Fruit fly (Drosophila melanogaster) whole organism, embryonic: ENCODE measurements around the gene CG9270.

Experiments
- Abd-B ChIP-seq: fragments of 200-800 bp; sonication (Bioruptor generic); optimal IDR thresholded peaks from 2 replicates; lab custom pipeline; 2018; ENCODE audit warnings: missing biosample characterization, mild to moderate bottlenecking, missing genetic modification characterization, moderate library complexity
- Atf3 ChIP-seq: fragments of 200-800 bp; sonication (Bioruptor generic); optimal IDR thresholded peaks from 3 replicates; lab custom pipeline; 2016; ENCODE audit warnings: missing biosample characterization, missing genetic modification characterization
- Awh ChIP-seq: fragments of 200-800 bp; sonication (Bioruptor generic); IDR thresholded peaks from 2 replicates; pipeline ENCODE4, ENCODE4 v1.3.6; 2022; ENCODE audit warnings: missing biosample characterization, missing genetic modification characterization
- B-H1 ChIP-seq: fragments of 200-800 bp; sonication (Bioruptor generic); IDR thresholded peaks from 3 replicates; pipeline ENCODE4 v1.3.6; 2022; ENCODE audit warnings: missing biosample characterization, missing genetic modification characterization
- Bteb2 ChIP-seq: fragments of 200-800 bp; sonication (Bioruptor generic); optimal IDR thresholded peaks from 2 replicates; lab custom pipeline; 2016; ENCODE audit warnings: missing biosample characterization, missing genetic modification characterization
- CG10147 ChIP-seq: fragments of 200-800 bp; sonication (Bioruptor generic); optimal IDR thresholded peaks from 2 replicates; lab custom pipeline; 2019; ENCODE audit warnings: missing biosample characterization, mild to moderate bottlenecking, missing genetic modification characterization, moderate library complexity
- CG10274 ChIP-seq: fragments of 200-800 bp; sonication (Bioruptor generic); optimal IDR thresholded peaks from 3 replicates; lab custom pipeline; 2017; ENCODE audit warnings: missing biosample characterization, mild to moderate bottlenecking, missing genetic modification characterization
- CG12942 ChIP-seq: fragments of 200-800 bp; sonication (Bioruptor generic); optimal IDR thresholded peaks from 3 replicates; lab custom pipeline; 2016; ENCODE audit warnings: missing biosample characterization, missing genetic modification characterization
- CG13287 ChIP-seq: fragments of 200-800 bp; sonication (Bioruptor generic); IDR thresholded peaks from 2 replicates; pipeline ENCODE4 v1.3.6; 2022; ENCODE audit warnings: missing biosample characterization, missing genetic modification characterization; ENCODE audit not compliant: partially characterized antibody
- CG13424 ChIP-seq: fragments of 200-800 bp; sonication (Bioruptor generic); optimal IDR thresholded peaks from 2 replicates; lab custom pipeline; 2019; ENCODE audit warnings: missing biosample characterization, mild to moderate bottlenecking, missing genetic modification characterization, moderate library complexity
- CG17186 ChIP-seq: fragments of 200-800 bp; sonication (Bioruptor generic); optimal IDR thresholded peaks from 3 replicates; lab custom pipeline; 2017; ENCODE audit warnings: missing biosample characterization, missing genetic modification reagents, missing genetic modification characterization
- CG17385 ChIP-seq: fragments of 200-800 bp; sonication (Bioruptor generic); optimal IDR thresholded peaks from 3 replicates; lab custom pipeline; 2018; ENCODE audit warnings: missing biosample characterization, mild to moderate bottlenecking, missing genetic modification characterization
- CG17612 ChIP-seq: fragments of 200-800 bp; sonication (Bioruptor generic); IDR thresholded peaks from 2 replicates; pipeline ENCODE4 v1.3.6; 2022; ENCODE audit warnings: missing biosample characterization, missing genetic modification characterization
- CG18599 ChIP-seq: fragments of 200-800 bp; sonication (Bioruptor generic); optimal IDR thresholded peaks from 3 replicates; lab custom pipeline; 2017; ENCODE audit warnings: missing biosample characterization, missing genetic modification characterization, mild to moderate bottlenecking, moderate library complexity, missing genetic modification reagents
- CG18619 ChIP-seq: fragments of 200-800 bp; sonication (Bioruptor generic); optimal IDR thresholded peaks from 3 replicates; lab custom pipeline; 2017; ENCODE audit warnings: missing biosample characterization, mild to moderate bottlenecking, missing genetic modification characterization
- CG31224 ChIP-seq: fragments of 200-800 bp; sonication (Bioruptor generic); IDR thresholded peaks from 2 replicates; pipeline ENCODE4 v1.3.6; 2022; ENCODE audit warnings: missing biosample characterization, missing genetic modification characterization
- CG34422 ChIP-seq: fragments of 200-800 bp; sonication (Bioruptor generic); IDR thresholded peaks from 3 replicates; pipeline ENCODE4 v1.3.6; 2022; ENCODE audit warnings: missing biosample characterization, missing genetic modification characterization
- CG3847 ChIP-seq: fragments of 200-800 bp; sonication (Bioruptor generic); IDR thresholded peaks from 2 replicates; pipeline ENCODE4 v1.3.6; 2022; ENCODE audit warnings: missing biosample characterization, missing genetic modification characterization
- CG4617 ChIP-seq: fragments of 200-800 bp; sonication (Bioruptor generic); optimal IDR thresholded peaks from 3 replicates; lab custom pipeline; 2016; ENCODE audit warnings: missing biosample characterization, missing genetic modification characterization, borderline replicate concordance
- CG7372 ChIP-seq: fragments of 200-800 bp; sonication (Bioruptor generic); IDR thresholded peaks from 2 replicates; pipeline ENCODE4 v1.3.6; 2022; ENCODE audit warnings: missing biosample characterization, missing genetic modification characterization
- CG7745 ChIP-seq: fragments of 200-800 bp; sonication (Bioruptor generic); optimal IDR thresholded peaks from 2 replicates; lab custom pipeline; 2018; ENCODE audit warnings: missing biosample characterization, mild to moderate bottlenecking, missing genetic modification characterization, moderate library complexity
- Camta ChIP-seq: fragments of 200-800 bp; sonication (Bioruptor generic); optimal IDR thresholded peaks from 2 replicates; lab custom pipeline; 2016; ENCODE audit warnings: missing biosample characterization, missing genetic modification characterization
- CrebB ChIP-seq: fragments of 200-800 bp; sonication (Bioruptor generic); optimal IDR thresholded peaks from 3 replicates; lab custom pipeline; 2018; ENCODE audit warnings: missing biosample characterization, mild to moderate bottlenecking, missing genetic modification characterization
- Deaf1 ChIP-seq: fragments of 200-800 bp; optimal IDR thresholded peaks from 3 replicates; lab custom pipeline; 2019; ENCODE audit warnings: missing biosample characterization, mild to moderate bottlenecking, missing genetic modification characterization, moderate library complexity
- HHEX ChIP-seq: fragments of 200-800 bp; sonication (Bioruptor generic); optimal IDR thresholded peaks from 3 replicates; lab custom pipeline; 2017; ENCODE audit warnings: missing biosample characterization, mild to moderate bottlenecking, missing genetic modification characterization, missing genetic modification reagents
- HLH54F ChIP-seq: fragments of 200-800 bp; sonication (Bioruptor generic); optimal IDR thresholded peaks from 3 replicates; lab custom pipeline; 2016; ENCODE audit warnings: missing biosample characterization, missing genetic modification characterization
- Hsf ChIP-seq: fragments of 200-800 bp; sonication (Bioruptor generic); optimal IDR thresholded peaks from 3 replicates; lab custom pipeline; 2016; ENCODE audit warnings: missing biosample characterization, missing genetic modification characterization
- Nf-YC ChIP-seq: fragments of 200-800 bp; optimal IDR thresholded peaks from 3 replicates; lab custom pipeline; 2019; ENCODE audit warnings: missing biosample characterization, mild to moderate bottlenecking, missing genetic modification characterization, moderate library complexity
- Pdp1 ChIP-seq, 2 experiments: fragments of 200-800 bp; sonication (Bioruptor generic); optimal IDR thresholded peaks; 3 replicates each; lab custom pipeline; 2016; ENCODE audit warnings: missing biosample characterization in 2 of 2, missing genetic modification characterization in 2 of 2, mild to moderate bottlenecking in 1 of 2, moderate library complexity in 1 of 2
- Rx ChIP-seq: fragments of 200-800 bp; sonication (Bioruptor generic); IDR thresholded peaks from 2 replicates; pipeline ENCODE4 v1.3.6; 2022; ENCODE audit warnings: missing biosample characterization, missing genetic modification characterization
- Xbp1 ChIP-seq: fragments of 200-800 bp; sonication (Bioruptor generic); optimal IDR thresholded peaks from 3 replicates; lab custom pipeline; 2016; ENCODE audit warnings: missing biosample characterization, mild to moderate bottlenecking, missing genetic modification characterization
- ato ChIP-seq: fragments of 200-800 bp; sonication (Bioruptor generic); IDR thresholded peaks from 2 replicates; pipeline ENCODE4 v1.3.6; 2022; ENCODE audit warnings: missing biosample characterization, missing genetic modification characterization; ENCODE audit not compliant: partially characterized antibody
- bigmax ChIP-seq: fragments of 200-800 bp; sonication (Bioruptor generic); optimal IDR thresholded peaks from 2 replicates; lab custom pipeline; 2018; ENCODE audit warnings: missing biosample characterization, mild to moderate bottlenecking, missing genetic modification characterization
- cg ChIP-seq: fragments of 200-800 bp; sonication (Bioruptor generic); optimal IDR thresholded peaks from 3 replicates; lab custom pipeline; 2019; ENCODE audit warnings: missing biosample characterization, mild to moderate bottlenecking, missing genetic modification characterization, moderate library complexity
- disco-r ChIP-seq: fragments of 200-800 bp; sonication (Bioruptor generic); optimal IDR thresholded peaks from 2 replicates; lab custom pipeline; 2016; ENCODE audit warnings: missing biosample characterization, missing genetic modification characterization
- ewg ChIP-seq: fragments of 200-800 bp; sonication (Bioruptor generic); optimal IDR thresholded peaks from 3 replicates; lab custom pipeline; 2017; ENCODE audit warnings: mild to moderate bottlenecking, missing biosample characterization, missing genetic modification reagents, missing genetic modification characterization
- exex ChIP-seq: fragments of 200-800 bp; sonication (Bioruptor generic); optimal IDR thresholded peaks from 4 replicates; lab custom pipeline; 2018; ENCODE audit warnings: missing biosample characterization, mild to moderate bottlenecking, missing genetic modification characterization, moderate library complexity
- maf-S ChIP-seq: fragments of 200-800 bp; sonication (Bioruptor generic); optimal IDR thresholded peaks from 2 replicates; lab custom pipeline; 2016; ENCODE audit warnings: missing biosample characterization, missing genetic modification characterization
- mam ChIP-seq: fragments of 200-800 bp; sonication (Bioruptor generic); optimal IDR thresholded peaks from 3 replicates; lab custom pipeline; 2016; ENCODE audit warnings: missing biosample characterization, missing genetic modification characterization
- nerfin-1 ChIP-seq: fragments of 200-800 bp; sonication (Bioruptor generic); optimal IDR thresholded peaks from 3 replicates; lab custom pipeline; 2019; ENCODE audit warnings: missing biosample characterization, mild to moderate bottlenecking, missing genetic modification characterization, moderate library complexity
- nmo ChIP-seq: fragments of 200-800 bp; sonication (Bioruptor generic); optimal IDR thresholded peaks from 2 replicates; lab custom pipeline; 2018; ENCODE audit warnings: missing biosample characterization, mild to moderate bottlenecking, missing genetic modification characterization, moderate library complexity
- pho ChIP-seq: fragments of 200-800 bp; sonication (Bioruptor generic); optimal IDR thresholded peaks from 2 replicates; lab custom pipeline; 2016; ENCODE audit warnings: missing biosample characterization, missing genetic modification characterization
- phol ChIP-seq: fragments of 200-800 bp; sonication (Bioruptor generic); optimal IDR thresholded peaks from 3 replicates; lab custom pipeline; 2018; ENCODE audit warnings: missing biosample characterization, mild to moderate bottlenecking, missing genetic modification characterization, moderate library complexity
- sd ChIP-seq: fragments of 200-800 bp; sonication (Bioruptor generic); optimal IDR thresholded peaks from 3 replicates; lab custom pipeline; 2018; ENCODE audit warnings: missing biosample characterization, mild to moderate bottlenecking, missing genetic modification characterization, moderate library complexity
- tx ChIP-seq: fragments of 200-800 bp; sonication (Bioruptor generic); optimal IDR thresholded peaks from 2 replicates; lab custom pipeline; 2016; ENCODE audit warnings: missing biosample characterization, missing genetic modification characterization
- wor ChIP-seq: fragments of 200-800 bp; sonication (Bioruptor generic); IDR thresholded peaks from 2 replicates; pipeline ENCODE4 v1.3.6; 2022; ENCODE audit warnings: missing biosample characterization, missing genetic modification characterization
- zf30C ChIP-seq: fragments of 200-800 bp; sonication (Bioruptor generic); optimal IDR thresholded peaks from 3 replicates; lab custom pipeline; 2018; ENCODE audit warnings: missing biosample characterization, mild to moderate bottlenecking, missing genetic modification characterization
- zfh1 ChIP-seq: fragments of 200-800 bp; sonication (Bioruptor generic); IDR thresholded peaks from 3 replicates; pipeline ENCODE4 v1.3.6; 2022; ENCODE audit warnings: missing biosample characterization, missing genetic modification characterization

CG9270 gene

DNA sequence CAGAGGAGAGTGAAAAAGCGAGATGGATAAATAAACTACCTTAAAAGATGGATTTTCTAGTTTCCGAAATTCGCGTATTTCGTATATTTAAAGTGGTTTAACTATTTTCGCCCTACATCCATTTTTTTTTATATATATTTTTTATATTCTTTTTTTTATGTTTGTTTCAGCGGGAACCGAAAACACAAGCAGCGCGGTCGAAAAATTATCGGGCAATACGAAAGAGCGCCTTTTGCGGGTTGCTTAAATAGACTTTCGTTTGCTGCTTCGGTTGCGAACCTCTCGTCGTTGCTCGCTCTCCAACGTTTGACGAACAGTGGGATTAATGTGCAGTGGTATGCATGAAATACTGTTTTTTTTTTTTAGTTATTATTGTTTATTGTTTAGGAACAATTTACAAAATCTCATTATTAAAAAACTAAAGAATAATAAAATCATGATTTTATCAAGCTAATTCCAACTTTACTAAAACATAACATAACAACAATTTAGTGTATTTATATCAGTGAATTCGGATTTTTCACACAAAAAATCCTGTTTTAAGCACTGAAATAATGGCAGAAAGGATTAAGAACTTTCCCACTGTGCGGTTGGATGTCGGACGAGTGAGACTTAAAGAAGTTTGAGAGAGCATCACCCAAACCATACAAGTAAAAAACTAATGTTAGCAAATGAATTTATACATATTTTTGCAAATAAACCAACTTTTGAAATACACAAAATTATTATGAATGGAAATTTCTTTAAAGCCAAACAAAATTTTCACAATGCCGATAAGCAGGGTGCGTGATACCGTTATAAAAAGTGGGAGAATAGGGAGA lies 16.5 kb downstream of the CG9270 start (continued):
- TF ChIP-seq CG7745 (tag; lab: Kevin White, UChicago) (no peak), nmo (GFP tag; lab: Kevin White, UChicago) (peak; percentile 84), CG10274 (GFP tag; lab: Kevin White, UChicago) (peak; percentile 81), Pdp1 (GFP tag; optimal IDR thresholded peaks at IDR 0.05; lab: Kevin White, UChicago) (peak in 1 of 2 experiments; percentile 34), CG12942 (peak; percentile 7), Hsf (peak; percentile 7), Bteb2 (no peak), CG18619 (GFP tag; lab: Kevin White, UChicago) (peak; percentile 67), Abd-B (GFP tag; lab: Kevin White, UChicago) (peak; percentile 50), HHEX (GFP tag; lab: Kevin White, UChicago) (peak; percentile 94), nerfin-1 (tag; lab: Kevin White, UChicago) (peak; percentile 87), CG18599 (peak; percentile 95), CG13287 (GFP tag; lab: Robert Waterston, UW) (peak; percentile 25; the same call in 1 of the 2 replicates), pho (GFP tag; lab: Kevin White, UChicago) (no peak), Camta (GFP tag; lab: Kevin White, UChicago) (no peak), wor (GFP tag; lab: Robert Waterston, UW) (peak; percentile 47), phol (tag; lab: Kevin White, UChicago) (peak; percentile 96), disco-r (GFP tag; lab: Kevin White, UChicago) (no peak), Rx (GFP tag; lab: Robert Waterston, UW) (peak; percentile 81), CG7372 (GFP tag; lab: Robert Waterston, UW) (peak; percentile 87), tx (GFP tag; lab: Kevin White, UChicago) (no peak), CG31224 (GFP tag; lab: Robert Waterston, UW) (peak; percentile 89), CrebB (tag; lab: Kevin White, UChicago) (no peak), CG17612 (GFP tag; lab: Robert Waterston, UW) (peak; percentile 82), sd (tag; lab: Kevin White, UChicago) (peak; percentile 31), CG10147 (GFP tag; lab: Kevin White, UChicago) (peak; percentile 66), CG34422 (GFP tag; lab: Robert Waterston, UW) (peak; percentile 86), zf30C (GFP tag; lab: Kevin White, UChicago) (no peak), Awh (GFP tag; lab: Robert Waterston, UW) (peak; percentile 84), Atf3 (no peak), zfh1 (peak; percentile 55; the same call in 2 of the 3 replicates), CG17385 (GFP tag; lab: Kevin White, UChicago) (peak; percentile 54), Xbp1 (GFP tag; lab: Kevin White, UChicago) (peak; percentile 25), maf-S (peak; percentile 32), B-H1 (GFP tag; lab: Robert Waterston, UW) (peak; percentile 86), bigmax (GFP tag; lab: Kevin White, UChicago) (no peak), ewg (peak; percentile 34), cg (GFP tag; lab: Kevin White, UChicago) (no peak), CG4617 (GFP tag; lab: Kevin White, UChicago) (no peak), ato (GFP tag; lab: Robert Waterston, UW) (no peak), Nf-YC (tag; lab: Kevin White, UChicago) (peak; percentile 87), exex (tag; lab: Kevin White, UChicago) (peak; percentile 79), CG13424 (tag; lab: Kevin White, UChicago) (peak; percentile 81), CG17186 (GFP tag; lab: Kevin White, UChicago) (peak; percentile 81), HLH54F (GFP tag; lab: Kevin White, UChicago) (peak; percentile 44), Deaf1 (tag; lab: Kevin White, UChicago) (peak; percentile 84), mam (GFP tag; lab: Kevin White, UChicago) (no peak), CG3847 (peak; percentile 37; the same call in 1 of the 2 replicates)
